2 fruit fly cellular contexts compared by ENCODE assay signal in the genomic region with DNA sequence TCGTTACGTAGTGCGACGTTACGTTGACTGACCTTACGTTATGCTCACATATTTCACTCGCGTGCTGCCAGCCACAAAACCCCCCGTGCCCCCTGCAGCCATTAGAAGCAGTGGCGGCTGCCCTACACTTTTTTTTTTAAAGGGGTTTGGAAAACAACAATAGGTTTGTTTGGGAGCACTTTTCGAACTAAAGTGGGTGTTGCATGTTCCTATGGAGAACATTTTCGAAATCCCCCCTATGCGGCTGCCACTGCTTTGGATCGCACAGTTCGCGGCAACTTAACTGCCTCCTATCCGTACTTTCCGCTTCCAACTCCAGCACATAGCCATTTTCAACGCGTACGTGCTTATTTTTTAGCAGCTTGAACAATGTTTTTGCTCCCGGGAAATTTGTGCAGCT.
TF ChIP-seq lines count a peak whose summit lies in the region.

No protein-coding gene starts in this region.

TF ChIP-seq in whole organism, embryonic, 481 proteins besides CTCF, POLR2A, EP300 and RAD21 (continued from another document and continues in another):
- TF ChIP-seq lilli (GFP tag; optimal IDR thresholded peaks at IDR 0.05; lab: Kevin White, UChicago) = peak; percentile 43
- TF ChIP-seq CG7786 (GFP tag; optimal IDR thresholded peaks at IDR 0.05; lab: Kevin White, UChicago) = no peak
- TF ChIP-seq CG16863 (GFP tag; optimal IDR thresholded peaks at IDR 0.05; lab: Kevin White, UChicago) = peak; percentile 26
- TF ChIP-seq Xrp1 (GFP tag; IDR thresholded peaks at IDR 0.05; lab: Robert Waterston, UW) = peak; percentile 26; the same call in 1 of the 2 replicates
- TF ChIP-seq fd96Cb (tag; optimal IDR thresholded peaks at IDR 0.05; lab: Kevin White, UChicago) = no peak
- TF ChIP-seq CG18619 (GFP tag; optimal IDR thresholded peaks at IDR 0.05; lab: Kevin White, UChicago) = no peak
- no peak for TF ChIP-seq fru (optimal IDR thresholded peaks at IDR 0.05; lab: Kevin White, UChicago)
- no peak for TF ChIP-seq CG3065 (GFP tag; optimal IDR thresholded peaks at IDR 0.05; lab: Kevin White, UChicago)
- TF ChIP-seq zfh1 (GFP tag; IDR thresholded peaks at IDR 0.05; lab: Robert Waterston, UW) = peak; percentile 55; the same call in 2 of the 3 replicates
- TF ChIP-seq tgo (GFP tag; IDR thresholded peaks at IDR 0.05; lab: Robert Waterston, UW) = peak; percentile 48; the same call in 1 of the 3 replicates
- TF ChIP-seq Doc3 (GFP tag; IDR thresholded peaks at IDR 0.05; lab: Robert Waterston, UW; ENCODE audit: partially characterized antibody) = no peak
- peak; percentile 33; the same call in 1 of the 4 replicates for TF ChIP-seq Gug (GFP tag; IDR thresholded peaks at IDR 0.05; lab: Robert Waterston, UW)
- peak; percentile 39 for TF ChIP-seq gem (tag; optimal IDR thresholded peaks at IDR 0.05; lab: Kevin White, UChicago)
- peak; percentile 16 for TF ChIP-seq CG2678 (tag; optimal IDR thresholded peaks at IDR 0.05; lab: Kevin White, UChicago)
- peak; percentile 21 for TF ChIP-seq ind (GFP tag; optimal IDR thresholded peaks at IDR 0.05; lab: Kevin White, UChicago)
- 0 out of 3 replicates have a peak, but pooled peaks have one; percentile 38 for TF ChIP-seq CG2889 (GFP tag; IDR thresholded peaks at IDR 0.05; lab: Robert Waterston, UW)
- no peak for TF ChIP-seq Poxn (GFP tag; IDR thresholded peaks at IDR 0.05; lab: Robert Waterston, UW)
- peak in 1 of 2 experiments; percentile 22 for TF ChIP-seq chif (GFP tag; optimal IDR thresholded peaks at IDR 0.05; lab: Kevin White, UChicago)
- TF ChIP-seq CG9437 (GFP tag; optimal IDR thresholded peaks at IDR 0.05; lab: Kevin White, UChicago) = peak; percentile 80
- TF ChIP-seq Optix (GFP tag; IDR thresholded peaks at IDR 0.05; lab: Robert Waterston, UW) = 0 out of 3 replicates have a peak, but pooled peaks have one; percentile 9
- TF ChIP-seq CG14441 (GFP tag; IDR thresholded peaks at IDR 0.05; lab: Robert Waterston, UW) = peak; percentile 47
- TF ChIP-seq h (optimal IDR thresholded peaks at IDR 0.05; lab: Kevin White, UChicago) = no peak
- peak; percentile 17 for TF ChIP-seq chn (GFP tag; optimal IDR thresholded peaks at IDR 0.05; lab: Kevin White, UChicago)
- peak; percentile 5 for TF ChIP-seq her (GFP tag; optimal IDR thresholded peaks at IDR 0.05; lab: Kevin White, UChicago)
- TF ChIP-seq Mrtf (GFP tag; IDR thresholded peaks at IDR 0.05; lab: Robert Waterston, UW) = 0 out of 3 replicates have a peak, but pooled peaks have one; percentile 18
- 0 out of 3 replicates have a peak, but pooled peaks have one; percentile 15 for TF ChIP-seq B-H1 (GFP tag; IDR thresholded peaks at IDR 0.05; lab: Robert Waterston, UW)
- TF ChIP-seq lmd (GFP tag; IDR thresholded peaks at IDR 0.05; lab: Robert Waterston, UW) = peak; percentile 43; the same call in 1 of the 2 replicates
- no peak for TF ChIP-seq corto (GFP tag; optimal IDR thresholded peaks at IDR 0.05; lab: Kevin White, UChicago)
- TF ChIP-seq lola (GFP tag; optimal IDR thresholded peaks at IDR 0.05; lab: Kevin White, UChicago) = no peak
- TF ChIP-seq pho (GFP tag; optimal IDR thresholded peaks at IDR 0.05; lab: Kevin White, UChicago) = no peak
- TF ChIP-seq Rfx (GFP tag; IDR thresholded peaks at IDR 0.05; lab: Robert Waterston, UW) = peak; percentile 63
- TF ChIP-seq CG11085 (GFP tag; IDR thresholded peaks at IDR 0.05; lab: Robert Waterston, UW) = no peak
- 0 out of 2 replicates have a peak, but pooled peaks have one; percentile 27 for TF ChIP-seq CG9215 (GFP tag; IDR thresholded peaks at IDR 0.05; lab: Robert Waterston, UW)
- 0 out of 2 replicates have a peak, but pooled peaks have one; percentile 11 for TF ChIP-seq Rx (GFP tag; IDR thresholded peaks at IDR 0.05; lab: Robert Waterston, UW)
- TF ChIP-seq HLH54F (GFP tag; optimal IDR thresholded peaks at IDR 0.05; lab: Kevin White, UChicago) = peak; percentile 12
- peak; percentile 38; the same call in 1 of the 3 replicates for TF ChIP-seq CG34422 (GFP tag; IDR thresholded peaks at IDR 0.05; lab: Robert Waterston, UW)
- TF ChIP-seq Hr51 (GFP tag; optimal IDR thresholded peaks at IDR 0.05; lab: Kevin White, UChicago) = peak in 1 of 2 experiments; percentile 5
- no peak for TF ChIP-seq prd (optimal IDR thresholded peaks at IDR 0.05; lab: Kevin White, UChicago)
- peak; percentile 57; the same call in 2 of the 3 replicates for TF ChIP-seq prd (GFP tag; IDR thresholded peaks at IDR 0.05; lab: Robert Waterston, UW)
- no peak for TF ChIP-seq gt (GFP tag; IDR thresholded peaks at IDR 0.05; lab: Robert Waterston, UW)
- no peak for TF ChIP-seq HLHmδ (GFP tag; optimal IDR thresholded peaks at IDR 0.05; lab: Kevin White, UChicago)
- no peak for TF ChIP-seq Atf-2 (GFP tag; optimal IDR thresholded peaks at IDR 0.05; lab: Kevin White, UChicago)
- peak; percentile 9 for TF ChIP-seq CG15269 (tag; optimal IDR thresholded peaks at IDR 0.05; lab: Kevin White, UChicago)
- TF ChIP-seq Dad (GFP tag; optimal IDR thresholded peaks at IDR 0.05; lab: Kevin White, UChicago) = no peak
- TF ChIP-seq sens (GFP tag; lab: Kevin White, UChicago) = peak; percentile 67
- TF ChIP-seq CG17328 (GFP tag; IDR thresholded peaks at IDR 0.05; lab: Robert Waterston, UW) = 0 out of 2 replicates have a peak, but pooled peaks have one; percentile 7
- TF ChIP-seq CG1603 (tag; optimal IDR thresholded peaks at IDR 0.05; lab: Kevin White, UChicago) = peak; percentile 5
- peak; percentile 31; the same call in 1 of the 2 replicates for TF ChIP-seq CG6689 (GFP tag; IDR thresholded peaks at IDR 0.05; lab: Robert Waterston, UW)
- TF ChIP-seq Fer2 (tag; optimal IDR thresholded peaks at IDR 0.05; lab: Kevin White, UChicago) = no peak
- no peak for TF ChIP-seq so (GFP tag; IDR thresholded peaks at IDR 0.05; lab: Robert Waterston, UW)
- TF ChIP-seq CG32532 (GFP tag; IDR thresholded peaks at IDR 0.05; lab: Robert Waterston, UW) = peak; percentile 38; the same call in 1 of the 2 replicates
- TF ChIP-seq CG17612 (GFP tag; IDR thresholded peaks at IDR 0.05; lab: Robert Waterston, UW) = no peak
- TF ChIP-seq CG8290 (GFP tag; optimal IDR thresholded peaks at IDR 0.05; lab: Kevin White, UChicago) = no peak
- TF ChIP-seq CG8290 (tag; optimal IDR thresholded peaks at IDR 0.05; lab: Kevin White, UChicago) = peak in 1 of 2 experiments; percentile 28
- peak; percentile 66 for TF ChIP-seq slbo (GFP tag; IDR thresholded peaks at IDR 0.05; lab: Robert Waterston, UW)
- TF ChIP-seq CG18599 (GFP tag; optimal IDR thresholded peaks at IDR 0.05; lab: Kevin White, UChicago) = peak; percentile 51
- peak in 1 of 2 experiments; percentile 1 for TF ChIP-seq bsh (GFP tag; optimal IDR thresholded peaks at IDR 0.05; lab: Kevin White, UChicago)
- 0 out of 2 replicates have a peak, but pooled peaks have one; percentile 21 for TF ChIP-seq E2f1 (GFP tag; IDR thresholded peaks at IDR 0.05; lab: Robert Waterston, UW)
- no peak for TF ChIP-seq CG42726 (GFP tag; IDR thresholded peaks at IDR 0.05; lab: Robert Waterston, UW; ENCODE audit: partially characterized antibody)
- peak; percentile 21 for TF ChIP-seq Meics (GFP tag; optimal IDR thresholded peaks at IDR 0.05; lab: Kevin White, UChicago)

TF ChIP-seq in whole organism, prepupa, 60 proteins besides CTCF, POLR2A, EP300 and RAD21 (continued from another document):
- TF ChIP-seq Sox15 (GFP tag; optimal IDR thresholded peaks at IDR 0.05; lab: Kevin White, UChicago) = no peak
- TF ChIP-seq Met (GFP tag; optimal IDR thresholded peaks at IDR 0.05; lab: Kevin White, UChicago) = peak; percentile 22
- TF ChIP-seq CG10631 (GFP tag; optimal IDR thresholded peaks at IDR 0.05; lab: Kevin White, UChicago) = peak; percentile 29
- peak; percentile 28 for TF ChIP-seq Hr4 (GFP tag; optimal IDR thresholded peaks at IDR 0.05; lab: Kevin White, UChicago)
- TF ChIP-seq esn (GFP tag; optimal IDR thresholded peaks at IDR 0.05; lab: Kevin White, UChicago) = peak; percentile 5
- peak; percentile 10 for TF ChIP-seq Smox (GFP tag; optimal IDR thresholded peaks at IDR 0.05; lab: Kevin White, UChicago)
- peak; percentile 38 for TF ChIP-seq Eip75B (GFP tag; optimal IDR thresholded peaks at IDR 0.05; lab: Kevin White, UChicago)
- no peak for TF ChIP-seq Eip93F (GFP tag; optimal IDR thresholded peaks at IDR 0.05; lab: Kevin White, UChicago)
- peak; percentile 5 for TF ChIP-seq Hr39 (GFP tag; optimal IDR thresholded peaks at IDR 0.05; lab: Kevin White, UChicago)
- TF ChIP-seq CG6163 (GFP tag; IDR thresholded peaks at IDR 0.05; lab: Robert Waterston, UW) = peak; percentile 67
- no peak for TF ChIP-seq dsx (GFP tag; optimal IDR thresholded peaks at IDR 0.05; lab: Kevin White, UChicago; ENCODE audit: poor library complexity, severe bottlenecking)
- no peak for TF ChIP-seq CG6854 (GFP tag; optimal IDR thresholded peaks at IDR 0.05; lab: Kevin White, UChicago)
- TF ChIP-seq CG32006 (GFP tag; optimal IDR thresholded peaks at IDR 0.05; lab: Kevin White, UChicago) = peak; percentile 41
- TF ChIP-seq OdsH (GFP tag; optimal IDR thresholded peaks at IDR 0.05; lab: Kevin White, UChicago) = no peak
- TF ChIP-seq acj6 (GFP tag; optimal IDR thresholded peaks at IDR 0.05; lab: Kevin White, UChicago) = no peak
- 0 out of 2 replicates have a peak, but pooled peaks have one; percentile 20 for TF ChIP-seq Gug (GFP tag; IDR thresholded peaks at IDR 0.05; lab: Robert Waterston, UW)
- TF ChIP-seq pdm3 (GFP tag; optimal IDR thresholded peaks at IDR 0.05; lab: Kevin White, UChicago) = peak; percentile 36
- TF ChIP-seq CG3919 (GFP tag; optimal IDR thresholded peaks at IDR 0.05; lab: Kevin White, UChicago) = peak; percentile 8
- no peak for TF ChIP-seq CG8119 (GFP tag; IDR thresholded peaks at IDR 0.05; lab: Robert Waterston, UW)
- TF ChIP-seq CG8632 (GFP tag; optimal IDR thresholded peaks at IDR 0.05; lab: Kevin White, UChicago) = no peak
- no peak for TF ChIP-seq topi (GFP tag; optimal IDR thresholded peaks at IDR 0.05; lab: Kevin White, UChicago)
- TF ChIP-seq fd85E (GFP tag; optimal IDR thresholded peaks at IDR 0.05; lab: Kevin White, UChicago) = no peak
- TF ChIP-seq CG15336 (GFP tag; IDR thresholded peaks at IDR 0.05; lab: Robert Waterston, UW) = peak; percentile 39; the same call in 1 of the 2 replicates
- peak; percentile 65 for TF ChIP-seq Eip78C (GFP tag; lab: Kevin White, UChicago)
- no peak for TF ChIP-seq CG9139 (GFP tag; optimal IDR thresholded peaks at IDR 0.05; lab: Kevin White, UChicago)
- peak; percentile 9 for TF ChIP-seq CG31627 (GFP tag; optimal IDR thresholded peaks at IDR 0.05; lab: Kevin White, UChicago)
- peak; percentile 34 for TF ChIP-seq Sox14 (GFP tag; optimal IDR thresholded peaks at IDR 0.05; lab: Kevin White, UChicago)
- TF ChIP-seq lz (GFP tag; optimal IDR thresholded peaks at IDR 0.05; lab: Kevin White, UChicago) = peak; percentile 28
- peak; percentile 12 for TF ChIP-seq CG10669 (GFP tag; optimal IDR thresholded peaks at IDR 0.05; lab: Kevin White, UChicago)
- peak; percentile 30 for TF ChIP-seq Sox102F (GFP tag; optimal IDR thresholded peaks at IDR 0.05; lab: Kevin White, UChicago)
- TF ChIP-seq spab (GFP tag; optimal IDR thresholded peaks at IDR 0.05; lab: Kevin White, UChicago) = no peak
- TF ChIP-seq ss (GFP tag; optimal IDR thresholded peaks at IDR 0.05; lab: Kevin White, UChicago) = peak in 1 of 2 experiments; percentile 24
- TF ChIP-seq achi (GFP tag; optimal IDR thresholded peaks at IDR 0.05; lab: Kevin White, UChicago) = peak; percentile 12
TF ChIP-seq in whole organism, prepupa: peak in this region for 25.
